Fruit fly (Drosophila melanogaster): ENCODE measurements around the gene Cdc37.

Cdc37 gene

DNA sequence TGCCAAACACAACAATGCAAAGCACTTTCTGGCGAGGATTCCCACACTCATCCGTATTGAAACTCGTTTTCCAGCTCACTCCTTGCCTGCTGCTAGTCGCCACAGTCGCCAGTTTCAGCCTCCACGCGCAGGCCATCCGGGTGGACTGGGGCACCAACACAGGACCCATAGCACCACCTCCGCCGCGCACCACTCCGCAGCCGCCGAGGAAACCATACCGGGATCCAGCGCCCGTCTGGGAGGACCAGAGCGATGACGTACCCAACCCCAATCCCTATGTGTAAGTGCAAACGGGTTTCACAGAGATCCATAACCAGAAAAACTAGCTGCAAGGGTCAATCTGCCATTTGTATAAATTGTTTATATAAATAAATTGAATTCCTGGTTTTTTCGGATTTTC is 25.9 kb downstream of the Cdc37 start:
- TF ChIP-seq Myc (optimal IDR thresholded peaks at IDR 0.05): no peak

DNA sequence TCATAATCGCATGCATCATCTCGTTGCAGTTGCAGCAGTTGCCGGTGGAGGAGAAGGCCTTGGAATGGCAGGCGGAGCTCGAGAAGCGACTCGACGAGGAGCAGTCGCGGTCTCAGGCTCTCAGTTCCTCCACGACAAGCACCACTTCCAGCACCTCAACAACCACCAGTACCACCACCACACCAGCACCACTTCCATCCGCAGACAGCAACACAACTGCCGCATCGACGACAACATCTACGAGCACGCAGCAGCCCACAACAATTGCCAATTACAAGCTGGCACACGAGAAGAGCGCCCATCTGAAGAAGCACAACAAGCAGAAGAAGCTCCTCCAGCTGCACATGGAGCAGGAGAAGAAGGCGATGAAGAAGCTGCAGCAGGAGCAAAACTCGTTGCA is 27.2 kb downstream of the Cdc37 start:
- TF ChIP-seq Sin3A (optimal IDR thresholded peaks at IDR 0.05) (no peak), h (optimal IDR thresholded peaks at IDR 0.05) (no peak), insv (optimal IDR thresholded peaks at IDR 0.05) (no peak), ttk (optimal IDR thresholded peaks at IDR 0.05) (no peak)

DNA sequence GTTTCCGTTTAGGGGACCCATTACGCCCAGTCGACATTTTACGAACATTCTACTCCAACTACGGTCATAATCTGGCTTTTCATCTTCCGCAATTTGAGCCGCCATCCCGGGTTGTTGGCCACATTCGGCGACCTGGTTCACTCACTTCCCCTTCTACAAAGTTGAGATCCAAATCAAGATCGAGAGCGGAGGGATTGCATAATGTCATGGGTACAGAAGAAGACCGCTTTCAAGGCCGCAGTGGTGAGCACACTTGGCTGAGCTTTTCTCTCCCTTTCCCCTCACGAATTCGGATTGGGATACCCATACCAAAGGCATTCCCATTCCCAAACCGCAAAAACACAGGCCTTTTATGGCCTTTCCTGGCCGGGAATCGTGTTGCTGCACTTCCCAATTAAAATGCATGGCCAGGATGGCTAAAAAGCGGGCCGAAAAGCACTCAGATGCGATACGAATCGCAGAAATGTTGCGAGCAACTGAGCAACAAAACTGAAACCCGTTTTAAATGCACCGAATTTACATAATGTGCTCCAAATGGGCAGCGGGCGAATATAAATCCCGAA is 32.7 kb downstream of the Cdc37 start:
- TF ChIP-seq ttk (optimal IDR thresholded peaks at IDR 0.05): no peak
- TF ChIP-seq insv (optimal IDR thresholded peaks at IDR 0.05): no peak
- no peak for TF ChIP-seq psq (optimal IDR thresholded peaks at IDR 0.05)
- no peak for TF ChIP-seq Myc (optimal IDR thresholded peaks at IDR 0.05)
- no peak for TF ChIP-seq h (optimal IDR thresholded peaks at IDR 0.05)
- TF ChIP-seq Sin3A (optimal IDR thresholded peaks at IDR 0.05): no peak

DNA sequence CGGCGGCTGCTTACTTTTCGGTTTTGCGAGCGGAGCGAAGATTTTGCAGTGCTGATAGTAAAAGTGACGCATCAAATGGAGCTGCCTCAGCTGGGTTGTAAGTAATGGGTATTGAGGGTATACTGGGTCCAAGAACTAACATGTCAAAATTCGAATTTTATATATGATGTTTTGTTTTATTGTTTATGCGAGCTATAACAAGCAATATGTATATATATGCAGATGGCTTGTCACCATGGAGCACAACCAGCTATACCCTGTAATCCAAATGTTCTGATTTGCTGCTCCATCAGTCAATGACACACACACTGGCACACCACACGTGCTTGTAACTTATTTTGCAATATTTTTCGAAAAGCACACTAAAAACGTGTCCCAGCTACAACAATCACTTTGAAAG is 34.3 kb downstream of the Cdc37 start:
- TF ChIP-seq ttk (optimal IDR thresholded peaks at IDR 0.05): no peak
- TF ChIP-seq insv (optimal IDR thresholded peaks at IDR 0.05): no peak
- TF ChIP-seq h (optimal IDR thresholded peaks at IDR 0.05): no peak
- TF ChIP-seq Sin3A (optimal IDR thresholded peaks at IDR 0.05): no peak
- TF ChIP-seq psq (optimal IDR thresholded peaks at IDR 0.05): no peak
- no peak for TF ChIP-seq Myc (optimal IDR thresholded peaks at IDR 0.05)

DNA sequence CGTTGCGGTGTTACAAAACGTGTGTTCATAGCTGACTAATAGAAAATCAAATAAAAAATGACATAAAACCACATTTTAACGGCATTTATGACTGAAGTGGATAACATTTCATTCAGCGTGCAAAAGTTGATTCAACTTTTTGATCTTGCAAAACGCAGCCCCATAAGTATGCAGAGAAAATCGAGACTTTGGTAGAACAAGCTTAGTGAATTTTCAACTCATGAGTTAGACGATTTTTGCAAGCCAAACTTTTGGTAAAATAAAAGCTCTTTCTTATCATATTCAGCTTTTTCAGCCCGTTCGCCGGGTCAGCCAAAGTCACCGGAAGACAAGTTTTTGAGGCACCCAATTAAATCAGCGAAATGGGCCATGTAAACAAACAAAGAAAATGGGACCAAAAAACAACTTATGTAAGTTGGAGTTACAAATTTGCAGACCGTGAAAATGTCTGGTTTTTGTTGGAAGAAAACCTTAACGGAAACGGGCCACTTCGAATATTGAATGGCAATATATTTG is 36.6 kb downstream of the Cdc37 start, which contains the start of gene Cpr62Ba:
Cpr62Ba (minus strand) TSS at position 31 of the 516 bp plus-strand sequence.
- TF ChIP-seq insv (optimal IDR thresholded peaks at IDR 0.05) (no peak), Myc (optimal IDR thresholded peaks at IDR 0.05) (no peak)

DNA sequence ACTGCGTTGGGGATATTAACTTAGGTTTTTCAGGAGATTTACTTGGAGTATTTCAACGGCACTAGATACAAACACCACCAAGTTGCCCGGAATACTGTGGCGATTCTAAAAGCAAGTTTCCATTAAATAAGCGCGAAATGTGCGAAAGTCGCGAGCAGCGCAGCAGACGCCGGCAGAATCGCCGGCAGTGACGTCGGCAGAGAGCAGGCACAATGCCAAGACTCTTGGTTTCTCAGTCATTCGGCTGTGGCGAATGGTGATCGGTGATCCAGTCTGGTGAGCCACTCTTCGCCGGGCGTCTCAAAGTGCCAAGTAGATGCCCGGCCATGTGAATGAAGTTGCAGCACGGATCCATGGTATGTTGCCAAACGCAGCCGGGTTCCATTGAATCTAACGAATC is 39.9 kb downstream of the Cdc37 start, which contains the start of gene Cpr62Bb:
Cpr62Bb (minus strand) TSS at position 101 of the 400 bp plus-strand sequence.
- no peak for TF ChIP-seq Myc (optimal IDR thresholded peaks at IDR 0.05)
- TF ChIP-seq h (optimal IDR thresholded peaks at IDR 0.05): no peak
- TF ChIP-seq psq (optimal IDR thresholded peaks at IDR 0.05): no peak
- no peak for TF ChIP-seq insv (optimal IDR thresholded peaks at IDR 0.05)
- TF ChIP-seq ttk (optimal IDR thresholded peaks at IDR 0.05): no peak
- TF ChIP-seq Sin3A (optimal IDR thresholded peaks at IDR 0.05): no peak

DNA sequence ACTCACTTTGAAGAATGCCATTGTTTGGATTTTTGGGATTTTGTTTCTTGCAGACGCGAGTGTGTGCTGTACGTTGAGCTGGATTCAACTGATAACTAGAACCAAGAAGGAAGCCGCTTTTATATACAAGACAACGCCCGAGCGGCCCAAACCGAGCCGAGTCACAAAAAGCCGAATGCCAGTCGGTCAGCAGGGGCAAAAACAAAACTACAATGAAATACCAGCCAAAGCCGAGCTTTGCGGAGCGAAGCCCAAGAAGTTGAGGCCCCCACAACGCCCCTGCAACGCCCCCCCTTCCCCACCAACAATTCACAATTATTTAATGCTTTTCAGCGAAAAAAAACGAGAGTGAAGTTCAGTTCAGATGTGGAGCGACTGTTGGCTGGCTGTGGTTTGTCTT is 46.8 kb downstream of the Cdc37 start, which contains the start of gene Cpr62Bc:
Cpr62Bc (minus strand) TSS at position 101 of the 400 bp plus-strand sequence.
- TF ChIP-seq psq (optimal IDR thresholded peaks at IDR 0.05) (no peak), Myc (optimal IDR thresholded peaks at IDR 0.05) (no peak), insv (optimal IDR thresholded peaks at IDR 0.05) (no peak), h (optimal IDR thresholded peaks at IDR 0.05) (no peak), ttk (optimal IDR thresholded peaks at IDR 0.05) (no peak), Sin3A (optimal IDR thresholded peaks at IDR 0.05) (no peak)

DNA sequence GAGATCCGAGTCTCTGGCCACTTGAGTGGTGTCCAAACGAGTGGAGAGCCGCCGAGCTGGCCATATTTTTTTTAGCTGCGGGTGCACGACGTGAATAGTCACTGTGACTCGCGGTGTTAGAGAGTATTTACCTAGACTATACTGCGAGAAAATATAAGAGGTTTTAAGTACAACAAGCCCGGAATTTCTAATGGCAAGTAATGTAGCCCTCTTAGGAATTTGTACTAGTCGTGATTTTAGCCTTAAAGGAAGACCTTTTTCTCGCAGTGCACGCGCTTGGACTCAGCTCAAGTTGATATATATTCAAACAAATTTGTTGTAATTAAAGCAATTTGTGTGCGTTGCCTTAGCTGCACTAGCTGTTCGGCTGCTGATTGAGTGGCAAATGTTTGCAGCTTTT is 49.4 kb downstream of the Cdc37 start:
- no peak for TF ChIP-seq ttk (optimal IDR thresholded peaks at IDR 0.05)
- TF ChIP-seq h (optimal IDR thresholded peaks at IDR 0.05): no peak
- TF ChIP-seq insv (optimal IDR thresholded peaks at IDR 0.05): no peak
- TF ChIP-seq Myc (optimal IDR thresholded peaks at IDR 0.05): no peak
- TF ChIP-seq psq (optimal IDR thresholded peaks at IDR 0.05): no peak
- no peak for TF ChIP-seq Sin3A (optimal IDR thresholded peaks at IDR 0.05)
